Worm (Caenorhabditis elegans): ENCODE data around the gene gst-34.

- TF ChIP-seq sptf-1 (tag; optimal IDR thresholded peaks at IDR 0.05): no peak
- TF ChIP-seq unc-62 (GFP tag; optimal IDR thresholded peaks at IDR 0.05): no peak
- no peak for TF ChIP-seq snpc-4 (tag; optimal IDR thresholded peaks at IDR 0.05)
- no peak for TF ChIP-seq mdl-1 (tag; optimal IDR thresholded peaks at IDR 0.05)
- TF ChIP-seq ztf-11 (tag; optimal IDR thresholded peaks at IDR 0.05): no peak
- TF ChIP-seq dpl-1 (GFP tag; optimal IDR thresholded peaks at IDR 0.05): no peak
- no peak for TF ChIP-seq unc-30 (tag; optimal IDR thresholded peaks at IDR 0.05)
- TF ChIP-seq ztf-4 (tag; optimal IDR thresholded peaks at IDR 0.05): no peak
- no peak for TF ChIP-seq lir-3 (tag; optimal IDR thresholded peaks at IDR 0.05; ENCODE audit: poor library complexity)
- no peak for TF ChIP-seq fkh-8 (tag; optimal IDR thresholded peaks at IDR 0.05)
- TF ChIP-seq hpl-2 (GFP tag; optimal IDR thresholded peaks at IDR 0.05): no peak
Observed at ce11 chrII:15183139-15183538, at the start of gene gst-34.

All from whole organism, L1 larva.